Fruit fly (Drosophila melanogaster) whole organism, embryonic: ENCODE measurements around the gene CheB38c.

ENCODE experiments used
- Atf3 ChIP-seq: fragments of 200-800 bp; sonication (Bioruptor generic); optimal IDR thresholded peaks from 3 replicates; lab custom pipeline; 2016; ENCODE audit warnings: missing biosample characterization, missing genetic modification characterization
- CG10274 ChIP-seq: fragments of 200-800 bp; sonication (Bioruptor generic); optimal IDR thresholded peaks from 3 replicates; lab custom pipeline; 2017; ENCODE audit warnings: missing biosample characterization, mild to moderate bottlenecking, missing genetic modification characterization
- CG10565 ChIP-seq: fragments of 200-800 bp; sonication (Bioruptor generic); optimal IDR thresholded peaks from 3 replicates; lab custom pipeline; 2016; ENCODE audit warnings: missing biosample characterization, mild to moderate bottlenecking, missing genetic modification characterization
- CG13296 ChIP-seq: fragments of 200-800 bp; sonication (Bioruptor generic); optimal IDR thresholded peaks from 3 replicates; lab custom pipeline; 2018; ENCODE audit warnings: missing biosample characterization, mild to moderate bottlenecking, missing genetic modification characterization
- CG15011 ChIP-seq: fragments of 200-800 bp; sonication (Bioruptor generic); optimal IDR thresholded peaks from 3 replicates; lab custom pipeline; 2018; ENCODE audit warnings: missing biosample characterization, mild to moderate bottlenecking, missing genetic modification characterization
- CG17568 ChIP-seq: fragments of 200-800 bp; sonication (Bioruptor generic); optimal IDR thresholded peaks from 2 replicates; lab custom pipeline; 2018; ENCODE audit warnings: missing biosample characterization, mild to moderate bottlenecking, missing genetic modification characterization, moderate library complexity
- CG18262 ChIP-seq: fragments of 200-800 bp; optimal IDR thresholded peaks from 3 replicates; lab custom pipeline; 2019; ENCODE audit warnings: missing biosample characterization, mild to moderate bottlenecking, missing genetic modification characterization, moderate library complexity
- CG18476 ChIP-seq: fragments of 200-800 bp; sonication (Bioruptor generic); optimal IDR thresholded peaks from 2 replicates; lab custom pipeline; 2016; ENCODE audit warnings: missing biosample characterization, mild to moderate bottlenecking, missing genetic modification characterization
- CG2199 ChIP-seq: fragments of 200-800 bp; sonication (Bioruptor generic); IDR thresholded peaks from 3 replicates; pipeline ENCODE4 v1.3.6; 2022; ENCODE audit warnings: missing biosample characterization, missing genetic modification characterization
- CG2889 ChIP-seq: fragments of 200-800 bp; sonication (Bioruptor generic); IDR thresholded peaks from 3 replicates; pipeline ENCODE4 v1.3.6; 2022; ENCODE audit warnings: missing biosample characterization, missing genetic modification characterization
- CG4854 ChIP-seq: fragments of 200-800 bp; sonication (Bioruptor generic); optimal IDR thresholded peaks from 2 replicates; lab custom pipeline; 2016; ENCODE audit warnings: missing biosample characterization, missing genetic modification characterization, inconsistent platforms
- CG5180 ChIP-seq: fragments of 200-800 bp; sonication (Bioruptor generic); optimal IDR thresholded peaks from 3 replicates; lab custom pipeline; 2017; ENCODE audit warnings: missing biosample characterization, missing genetic modification characterization, mild to moderate bottlenecking, moderate library complexity, missing genetic modification reagents
- CG6765 ChIP-seq: fragments of 200-800 bp; sonication (Bioruptor generic); optimal IDR thresholded peaks from 3 replicates; lab custom pipeline; 2017; ENCODE audit warnings: missing biosample characterization, mild to moderate bottlenecking, missing genetic modification characterization
- CG7556 ChIP-seq: fragments of 200-800 bp; sonication (Bioruptor generic); optimal IDR thresholded peaks from 2 replicates; lab custom pipeline; 2017; ENCODE audit warnings: missing biosample characterization, mild to moderate bottlenecking, missing genetic modification characterization
- CG7786 ChIP-seq: fragments of 200-800 bp; sonication (Bioruptor generic); optimal IDR thresholded peaks from 2 replicates; lab custom pipeline; 2016; ENCODE audit warnings: missing biosample characterization, missing genetic modification characterization
- Ets97D ChIP-seq: fragments of 200-800 bp; sonication (Bioruptor generic); optimal IDR thresholded peaks from 3 replicates; lab custom pipeline; 2016; ENCODE audit warnings: missing biosample characterization, missing genetic modification characterization
- Fer2 ChIP-seq: fragments of 200-800 bp; sonication (Bioruptor generic); optimal IDR thresholded peaks from 2 replicates; lab custom pipeline; 2018; ENCODE audit warnings: missing biosample characterization, mild to moderate bottlenecking, missing genetic modification characterization, moderate library complexity
- Hsf ChIP-seq: fragments of 200-800 bp; sonication (Bioruptor generic); optimal IDR thresholded peaks from 3 replicates; lab custom pipeline; 2016; ENCODE audit warnings: missing biosample characterization, missing genetic modification characterization
- Kr ChIP-seq: fragments of 200-800 bp; sonication (Bioruptor generic); optimal IDR thresholded peaks from 2 replicates; lab custom pipeline; 2017; ENCODE audit warnings: missing biosample characterization, mild to moderate bottlenecking, missing genetic modification characterization
- NC2β ChIP-seq: fragments of 200-800 bp; sonication (Bioruptor generic); optimal IDR thresholded peaks from 2 replicates; lab custom pipeline; 2016; ENCODE audit warnings: missing biosample characterization, missing genetic modification characterization
- NfI ChIP-seq: fragments of 200-800 bp; sonication (Bioruptor generic); optimal IDR thresholded peaks from 3 replicates; lab custom pipeline; 2018; ENCODE audit warnings: missing biosample characterization, mild to moderate bottlenecking, missing genetic modification characterization, moderate library complexity
- Oaz ChIP-seq: fragments of 200-800 bp; sonication (Bioruptor generic); IDR thresholded peaks from 2 replicates; pipeline ENCODE4 v1.3.6; 2022; ENCODE audit warnings: missing biosample characterization, missing genetic modification characterization
- PHDP ChIP-seq: fragments of 200-800 bp; sonication (Bioruptor generic); optimal IDR thresholded peaks from 3 replicates; lab custom pipeline; 2018; ENCODE audit warnings: missing biosample characterization, mild to moderate bottlenecking, missing genetic modification characterization, moderate library complexity
- Pdp1 ChIP-seq, 2 experiments: fragments of 200-800 bp; sonication (Bioruptor generic); optimal IDR thresholded peaks; 3 replicates each; lab custom pipeline; 2016; ENCODE audit warnings: missing biosample characterization in 2 of 2, missing genetic modification characterization in 2 of 2, mild to moderate bottlenecking in 1 of 2, moderate library complexity in 1 of 2
- Side ChIP-seq: fragments of 200-800 bp; sonication (Bioruptor generic); optimal IDR thresholded peaks from 2 replicates; lab custom pipeline; 2016; ENCODE audit warnings: missing biosample characterization, missing genetic modification characterization
- TFAM ChIP-seq: fragments of 200-800 bp; sonication (Bioruptor generic); optimal IDR thresholded peaks from 2 replicates; lab custom pipeline; 2017; ENCODE audit warnings: missing biosample characterization, missing genetic modification characterization, inconsistent platforms
- ac ChIP-seq: fragments of 200-800 bp; sonication (Bioruptor generic); optimal IDR thresholded peaks from 3 replicates; lab custom pipeline; 2017; ENCODE audit warnings: missing biosample characterization, mild to moderate bottlenecking, missing genetic modification characterization
- ap ChIP-seq: fragments of 200-800 bp; sonication (Bioruptor generic); IDR thresholded peaks from 2 replicates; pipeline ENCODE4 v1.3.6; 2022; ENCODE audit warnings: missing biosample characterization, missing genetic modification characterization
- bigmax ChIP-seq: fragments of 200-800 bp; sonication (Bioruptor generic); optimal IDR thresholded peaks from 2 replicates; lab custom pipeline; 2018; ENCODE audit warnings: missing biosample characterization, mild to moderate bottlenecking, missing genetic modification characterization
- bowl ChIP-seq: fragments of 200-800 bp; sonication (Bioruptor generic); IDR thresholded peaks from 2 replicates; pipeline ENCODE4 v1.3.6; 2022; ENCODE audit warnings: missing biosample characterization, missing genetic modification characterization
- br ChIP-seq: fragments of >200 bp; optimal IDR thresholded peaks from 2 replicates; lab custom pipeline; 2017
- chm ChIP-seq: fragments of 200-800 bp; sonication (Bioruptor generic); IDR thresholded peaks from 2 replicates; pipeline ENCODE4 v1.3.6; 2022; ENCODE audit warnings: missing biosample characterization, missing genetic modification characterization
- dm ChIP-seq: fragments of 200-800 bp; sonication (Bioruptor generic); optimal IDR thresholded peaks from 3 replicates; lab custom pipeline; 2016; ENCODE audit warnings: missing biosample characterization, missing genetic modification characterization
- fd64A ChIP-seq: fragments of 200-800 bp; sonication (Bioruptor generic); optimal IDR thresholded peaks from 3 replicates; lab custom pipeline; 2018; ENCODE audit warnings: missing biosample characterization, mild to moderate bottlenecking, missing genetic modification characterization
- gcm2 ChIP-seq: fragments of 200-800 bp; sonication (Bioruptor generic); optimal IDR thresholded peaks from 2 replicates; lab custom pipeline; 2016; ENCODE audit warnings: missing biosample characterization, missing genetic modification characterization
- gem ChIP-seq: fragments of 200-800 bp; sonication (Bioruptor generic); optimal IDR thresholded peaks from 2 replicates; lab custom pipeline; 2019; ENCODE audit warnings: missing biosample characterization, mild to moderate bottlenecking, missing genetic modification characterization, moderate library complexity
- grn ChIP-seq: fragments of 200-800 bp; sonication (Bioruptor generic); optimal IDR thresholded peaks from 3 replicates; lab custom pipeline; 2017; ENCODE audit warnings: missing biosample characterization, missing genetic modification characterization
- nerfin-2 ChIP-seq: fragments of 200-800 bp; sonication (Bioruptor generic); IDR thresholded peaks from 2 replicates; pipeline ENCODE4 v1.3.6; 2022; ENCODE audit warnings: missing biosample characterization, missing genetic modification characterization; ENCODE audit not compliant: partially characterized antibody
- nmo ChIP-seq: fragments of 200-800 bp; sonication (Bioruptor generic); optimal IDR thresholded peaks from 2 replicates; lab custom pipeline; 2018; ENCODE audit warnings: missing biosample characterization, mild to moderate bottlenecking, missing genetic modification characterization, moderate library complexity
- onecut ChIP-seq: fragments of 200-800 bp; sonication (Bioruptor generic); IDR thresholded peaks from 2 replicates; pipeline ENCODE4 v1.3.6; 2022; ENCODE audit warnings: missing biosample characterization, missing genetic modification characterization
- org-1 ChIP-seq: fragments of 200-800 bp; sonication (Bioruptor generic); optimal IDR thresholded peaks from 2 replicates; lab custom pipeline; 2017; ENCODE audit warnings: missing biosample characterization, missing genetic modification characterization
- pfk ChIP-seq: fragments of 200-800 bp; sonication (Bioruptor generic); optimal IDR thresholded peaks from 2 replicates; lab custom pipeline; 2018; ENCODE audit warnings: missing biosample characterization, mild to moderate bottlenecking, missing genetic modification characterization, moderate library complexity
- pho ChIP-seq: fragments of 200-800 bp; sonication (Bioruptor generic); optimal IDR thresholded peaks from 2 replicates; lab custom pipeline; 2016; ENCODE audit warnings: missing biosample characterization, missing genetic modification characterization
- pros ChIP-seq: fragments of 200-800 bp; sonication (Bioruptor generic); optimal IDR thresholded peaks from 3 replicates; lab custom pipeline; 2019; ENCODE audit warnings: missing biosample characterization, mild to moderate bottlenecking, missing genetic modification characterization, moderate library complexity
- shn ChIP-seq: fragments of 200-800 bp; sonication (Bioruptor generic); optimal IDR thresholded peaks from 3 replicates; lab custom pipeline; 2016; ENCODE audit warnings: missing biosample characterization, missing genetic modification characterization
- sima ChIP-seq: fragments of 200-800 bp; sonication (Bioruptor generic); optimal IDR thresholded peaks from 2 replicates; lab custom pipeline; 2016; ENCODE audit warnings: missing biosample characterization, missing genetic modification characterization
- sna ChIP-seq: fragments of 200-800 bp; sonication (Bioruptor generic); IDR thresholded peaks from 2 replicates; pipeline ENCODE4 v1.3.6; 2022; ENCODE audit warnings: missing biosample characterization, missing genetic modification characterization; ENCODE audit not compliant: partially characterized antibody
- sqz ChIP-seq: fragments of 200-800 bp; sonication (Bioruptor generic); optimal IDR thresholded peaks from 3 replicates; lab custom pipeline; 2018; ENCODE audit warnings: missing biosample characterization, mild to moderate bottlenecking, missing genetic modification characterization
- unpg ChIP-seq: fragments of 200-800 bp; sonication (Bioruptor generic); optimal IDR thresholded peaks from 3 replicates; lab custom pipeline; 2018; ENCODE audit warnings: missing biosample characterization, mild to moderate bottlenecking, missing genetic modification characterization, moderate library complexity
- yki ChIP-seq: fragments of >200 bp; optimal IDR thresholded peaks from 3 replicates; lab custom pipeline; 2018
- zf30C ChIP-seq: fragments of 200-800 bp; sonication (Bioruptor generic); optimal IDR thresholded peaks from 3 replicates; lab custom pipeline; 2018; ENCODE audit warnings: missing biosample characterization, mild to moderate bottlenecking, missing genetic modification characterization

Gene CheB38c

dm6 chr2L:20864764-20865265, 44.1 kb upstream of the CheB38c start, which contains the start of gene CG9338 (continued):
- peak; percentile 27 for TF ChIP-seq CG10565
- TF ChIP-seq sqz (GFP tag; lab: Kevin White, UChicago), result peak; percentile 95
- TF ChIP-seq TFAM, result peak; percentile 68
- peak; percentile 79 for TF ChIP-seq NfI
- TF ChIP-seq gcm2 (GFP tag; lab: Kevin White, UChicago), result no peak
- TF ChIP-seq onecut, result peak; percentile 63
- peak; percentile 62 for TF ChIP-seq CG18476 (GFP tag; lab: Kevin White, UChicago)
- TF ChIP-seq pfk (GFP tag; lab: Kevin White, UChicago), result no peak
- peak; percentile 85 for TF ChIP-seq CG17568 (GFP tag; lab: Kevin White, UChicago)
- TF ChIP-seq dm (GFP tag; lab: Kevin White, UChicago), result peak; percentile 64
- peak; percentile 83 for TF ChIP-seq PHDP (tag; lab: Kevin White, UChicago)
- TF ChIP-seq NC2β (GFP tag; lab: Kevin White, UChicago), result peak; percentile 51
- TF ChIP-seq Fer2 (tag; lab: Kevin White, UChicago), result peak; percentile 82
- TF ChIP-seq pros, result peak; percentile 60
- peak; percentile 71 for TF ChIP-seq Hsf (GFP tag; lab: Kevin White, UChicago)
- peak; percentile 43; the same call in 1 of the 3 replicates for TF ChIP-seq CG2889 (GFP tag; lab: Robert Waterston, UW)
- peak; percentile 34 for TF ChIP-seq Ets97D (GFP tag; lab: Kevin White, UChicago)
- peak; percentile 88 for TF ChIP-seq CG5180 (GFP tag; lab: Kevin White, UChicago)
- peak; percentile 42; the same call in 1 of the 2 replicates for TF ChIP-seq ap (GFP tag; lab: Robert Waterston, UW)
- peak; percentile 67 for TF ChIP-seq chm (GFP tag; lab: Robert Waterston, UW)
- TF ChIP-seq nmo (GFP tag; lab: Kevin White, UChicago), result peak; percentile 84
- TF ChIP-seq fd64A (GFP tag; lab: Kevin White, UChicago), result peak; percentile 88
- TF ChIP-seq sna (GFP tag; lab: Robert Waterston, UW), result no peak
- peak; percentile 82 for TF ChIP-seq pho
- peak; percentile 72 for TF ChIP-seq Atf3 (GFP tag; lab: Kevin White, UChicago)
- peak; percentile 86 for TF ChIP-seq CG2199 (GFP tag; lab: Robert Waterston, UW)
- TF ChIP-seq sima (GFP tag; lab: Kevin White, UChicago), result peak; percentile 74
- TF ChIP-seq bowl (GFP tag; lab: Robert Waterston, UW), result peak; percentile 31; the same call in 1 of the 2 replicates
- TF ChIP-seq CG6765, result peak; percentile 93
- peak; percentile 82 for TF ChIP-seq org-1 (GFP tag; lab: Kevin White, UChicago)
- TF ChIP-seq shn (GFP tag; lab: Kevin White, UChicago), result peak; percentile 85
- no peak for TF ChIP-seq ac (GFP tag; lab: Kevin White, UChicago)
- TF ChIP-seq grn (GFP tag; lab: Kevin White, UChicago), result peak; percentile 11
- TF ChIP-seq gem (tag; lab: Kevin White, UChicago), result peak; percentile 87
- TF ChIP-seq unpg, result peak; percentile 76
- peak; percentile 79 for TF ChIP-seq Side (GFP tag; lab: Kevin White, UChicago)
- peak; percentile 96 for TF ChIP-seq CG18262
- TF ChIP-seq nerfin-2 (GFP tag; lab: Robert Waterston, UW), result peak; percentile 19; the same call in 1 of the 2 replicates
- TF ChIP-seq CG7556 (GFP tag; lab: Kevin White, UChicago), result peak; percentile 86
- peak; percentile 26 for TF ChIP-seq bigmax (GFP tag; lab: Kevin White, UChicago)
- no peak for TF ChIP-seq zf30C (GFP tag; lab: Kevin White, UChicago)
- no peak for TF ChIP-seq Kr (GFP tag; lab: Kevin White, UChicago)
- peak; percentile 94 for TF ChIP-seq CG13296
- TF ChIP-seq CG15011 (GFP tag; lab: Kevin White, UChicago), result peak; percentile 89
- TF ChIP-seq CG4854 (GFP tag; lab: Kevin White, UChicago), result peak; percentile 71
- TF ChIP-seq CG7786 (GFP tag; lab: Kevin White, UChicago), result peak; percentile 87
- TF ChIP-seq Pdp1 (GFP tag; optimal IDR thresholded peaks at IDR 0.05; lab: Kevin White, UChicago), result peak; percentile 75 to 84
- peak; percentile 85 for TF ChIP-seq CG10274 (GFP tag; lab: Kevin White, UChicago)
- TF ChIP-seq Oaz (GFP tag; lab: Robert Waterston, UW), result no peak; the same call in 1 of the 2 replicates
- TF ChIP-seq br, result no peak
- TF ChIP-seq yki (lab: Kevin White, UChicago), result no peak
